Worm (Caenorhabditis elegans): ENCODE measurements around the gene pgap-3.

- TF ChIP-seq nhr-25 (tag; optimal IDR thresholded peaks at IDR 0.05) = no peak
- TF ChIP-seq ceh-16 (tag; optimal IDR thresholded peaks at IDR 0.05) = no peak
- no peak for TF ChIP-seq blmp-1 (tag; optimal IDR thresholded peaks at IDR 0.05; ENCODE audit: insufficient read depth)
- no peak for TF ChIP-seq elt-1 (tag; optimal IDR thresholded peaks at IDR 0.05)
- no peak for TF ChIP-seq zag-1 (tag; optimal IDR thresholded peaks at IDR 0.05)
- no peak for TF ChIP-seq nhr-11 (tag; optimal IDR thresholded peaks at IDR 0.05)
These were observed 15.6 kb upstream of the pgap-3 start, which contains the start of gene Y38A10A.2 for ce11 chrV:6063330-6063729.

Data from whole organism, L2 larva.